Fruit fly (Drosophila melanogaster): ENCODE measurements around the gene Cht7.

Gene Cht7

dm6 chr3L:3148125-3149059 lies 41.6 kb upstream of the Cht7 start, which contains the start of the genes Usp5 and BtbVII (continued):
- peak; percentile 99 for TF ChIP-seq Doc3 (GFP tag; IDR thresholded peaks at IDR 0.05; ENCODE audit: partially characterized antibody)
- peak; percentile 72 for TF ChIP-seq zfh2 (GFP tag; optimal IDR thresholded peaks at IDR 0.05)
- peak; percentile 37 for TF ChIP-seq CG33213 (GFP tag; optimal IDR thresholded peaks at IDR 0.05)
- TF ChIP-seq Dp (GFP tag; optimal IDR thresholded peaks at IDR 0.05) = peak; percentile 44
- peak; percentile 46 for TF ChIP-seq ewg (GFP tag; optimal IDR thresholded peaks at IDR 0.05)
- TF ChIP-seq Fer1 (GFP tag; optimal IDR thresholded peaks at IDR 0.05) = peak; percentile 59
- TF ChIP-seq Sry-δ (GFP tag; optimal IDR thresholded peaks at IDR 0.05) = peak; percentile 96
- TF ChIP-seq CG14667 (GFP tag; IDR thresholded peaks at IDR 0.05) = no peak
- no peak for TF ChIP-seq fd102C (GFP tag; optimal IDR thresholded peaks at IDR 0.05)
- TF ChIP-seq CHES-1-like (GFP tag; optimal IDR thresholded peaks at IDR 0.05) = peak; percentile 62
- peak; percentile 12 for TF ChIP-seq kni (GFP tag; optimal IDR thresholded peaks at IDR 0.05)
- peak; percentile 10 for TF ChIP-seq CG9876 (GFP tag; optimal IDR thresholded peaks at IDR 0.05)
- TF ChIP-seq crp (GFP tag; optimal IDR thresholded peaks at IDR 0.05) = peak in 1 of 2 experiments; percentile 45
- TF ChIP-seq z (GFP tag; IDR thresholded peaks at IDR 0.05) = no peak
- peak; percentile 74 for TF ChIP-seq shn (GFP tag; optimal IDR thresholded peaks at IDR 0.05)
- TF ChIP-seq CG17359 (tag; optimal IDR thresholded peaks at IDR 0.05) = peak; percentile 34
- peak; percentile 24 for TF ChIP-seq CG5180 (GFP tag; optimal IDR thresholded peaks at IDR 0.05)
- TF ChIP-seq Opbp (GFP tag; IDR thresholded peaks at IDR 0.05; ENCODE audit: partially characterized antibody) = peak; percentile 87; the same call in 2 of the 3 replicates
- TF ChIP-seq oc (tag; optimal IDR thresholded peaks at IDR 0.05) = no peak
- TF ChIP-seq caup (GFP tag; optimal IDR thresholded peaks at IDR 0.05; ENCODE audit: severe bottlenecking) = peak; percentile 34
- TF ChIP-seq cwo (GFP tag; optimal IDR thresholded peaks at IDR 0.05) = no peak
- TF ChIP-seq Xbp1 (GFP tag; optimal IDR thresholded peaks at IDR 0.05) = peak; percentile 59
- peak; percentile 46 for TF ChIP-seq Myb (GFP tag; optimal IDR thresholded peaks at IDR 0.05)
- peak; percentile 59 for TF ChIP-seq NC2β (GFP tag; optimal IDR thresholded peaks at IDR 0.05)
- peak; percentile 39 for TF ChIP-seq Oli (tag; optimal IDR thresholded peaks at IDR 0.05)
- no peak for TF ChIP-seq crol (GFP tag; IDR thresholded peaks at IDR 0.05)
- TF ChIP-seq CG31441 (GFP tag; IDR thresholded peaks at IDR 0.05) = peak; percentile 49; the same call in 1 of the 2 replicates
- peak; percentile 96 for TF ChIP-seq Elba2 (GFP tag; optimal IDR thresholded peaks at IDR 0.05)
- TF ChIP-seq psq (GFP tag; optimal IDR thresholded peaks at IDR 0.05) = no peak
- peak; percentile 54 for TF ChIP-seq disco-r (GFP tag; optimal IDR thresholded peaks at IDR 0.05)
- peak; percentile 95 for TF ChIP-seq CG16813 (GFP tag; IDR thresholded peaks at IDR 0.05; ENCODE audit: partially characterized antibody)
- TF ChIP-seq btn (GFP tag; optimal IDR thresholded peaks at IDR 0.05) = peak; percentile 18
- TF ChIP-seq CG4328 (GFP tag; optimal IDR thresholded peaks at IDR 0.05) = peak; percentile 29
- TF ChIP-seq bbx (GFP tag; IDR thresholded peaks at IDR 0.05; ENCODE audit: partially characterized antibody) = peak; percentile 91
- peak; percentile 34; the same call in 1 of the 2 replicates for TF ChIP-seq CG14014 (GFP tag; IDR thresholded peaks at IDR 0.05)
- no peak for TF ChIP-seq CG14965 (GFP tag; optimal IDR thresholded peaks at IDR 0.05; ENCODE audit: borderline replicate concordance)
- peak; percentile 67 to 80 for TF ChIP-seq dpn (GFP tag; optimal IDR thresholded peaks at IDR 0.05)
- TF ChIP-seq Max (GFP tag; optimal IDR thresholded peaks at IDR 0.05) = peak; percentile 43
- TF ChIP-seq fu2 (GFP tag; optimal IDR thresholded peaks at IDR 0.05) = peak; percentile 28
- TF ChIP-seq aop (GFP tag; IDR thresholded peaks at IDR 0.05) = no peak
- peak; percentile 62 for TF ChIP-seq mirr (GFP tag; optimal IDR thresholded peaks at IDR 0.05)
- peak; percentile 55 for TF ChIP-seq dmrt11E (tag; optimal IDR thresholded peaks at IDR 0.05)
- peak; percentile 29 for TF ChIP-seq CG11398 (GFP tag; optimal IDR thresholded peaks at IDR 0.05)
- TF ChIP-seq Nf-YB (GFP tag; optimal IDR thresholded peaks at IDR 0.05) = peak; percentile 34
- peak; percentile 40; the same call in 1 of the 3 replicates for TF ChIP-seq B-H1 (GFP tag; IDR thresholded peaks at IDR 0.05)
- TF ChIP-seq Spps (tag; optimal IDR thresholded peaks at IDR 0.05) = peak; percentile 16
- TF ChIP-seq CG1233 (GFP tag; optimal IDR thresholded peaks at IDR 0.05) = no peak

All from whole organism, embryonic.